Worm (Caenorhabditis elegans): ENCODE measurements around the gene bath-19.

DNA sequence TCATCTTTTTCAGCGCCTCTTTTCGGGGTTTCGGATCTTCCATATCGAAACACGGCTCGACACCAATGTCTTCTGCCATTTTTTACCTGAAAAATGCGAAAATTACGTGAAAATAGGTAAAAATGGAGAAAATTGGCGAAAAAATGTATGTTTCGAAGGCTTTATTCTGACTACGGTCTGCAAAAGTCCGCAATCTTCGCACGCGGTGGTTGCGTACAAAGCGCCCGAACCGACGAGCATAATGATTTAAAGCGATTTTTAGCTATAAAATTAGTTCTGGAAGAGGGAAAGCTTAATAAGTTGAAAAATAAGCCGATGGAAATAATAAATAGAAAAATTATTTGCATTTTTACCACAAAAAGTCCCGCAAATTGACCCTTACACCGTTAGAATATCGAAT, 19.8 kb upstream of the bath-19 start, which contains the start of gene F07E5.5:
- TF ChIP-seq unc-62 (GFP tag; optimal IDR thresholded peaks at IDR 0.05) (no peak), lin-13 (tag; optimal IDR thresholded peaks at IDR 0.05) (peak; percentile 62), pha-4 (tag; optimal IDR thresholded peaks at IDR 0.05) (no peak), nhr-237 (tag; optimal IDR thresholded peaks at IDR 0.05) (no peak), nhr-76 (tag; optimal IDR thresholded peaks at IDR 0.05) (no peak), snpc-4 (tag; optimal IDR thresholded peaks at IDR 0.05) (no peak)
